Worm (Caenorhabditis elegans): Measurements from ENCODE around the gene F53F8.5.

DNA sequence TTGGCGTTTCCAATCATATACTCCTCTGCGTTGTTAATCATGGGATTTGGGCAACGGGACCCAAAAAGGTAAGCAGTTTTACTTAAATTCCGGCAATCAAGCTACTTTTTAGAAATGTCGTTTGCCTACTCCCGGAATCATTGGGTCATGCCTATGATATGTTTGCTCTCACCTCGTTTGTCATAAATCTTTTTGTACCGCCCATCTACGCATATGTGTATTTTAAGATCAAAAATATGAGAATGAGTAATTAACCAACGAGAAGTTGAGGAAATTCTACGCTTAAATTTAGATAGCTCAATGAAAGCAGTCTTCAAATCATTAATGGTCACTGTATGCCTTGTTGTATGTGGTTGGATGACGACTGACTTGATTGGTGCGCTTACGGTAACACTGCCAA, 21.5 kb downstream of the F53F8.5 start:
- TF ChIP-seq dao-5 (tag; optimal IDR thresholded peaks at IDR 0.05) (no peak), him-1 (tag; optimal IDR thresholded peaks at IDR 0.05) (no peak)
